Worm (Caenorhabditis elegans) whole organism, late embryonic: ENCODE data around the gene srh-296.

Experiments
- F13H6.1 ChIP-seq: sonication (generic microtip); optimal IDR thresholded peaks from 2 replicates; lab custom pipeline; 2016; ENCODE audit warnings: missing genetic modification characterization, missing compliant biosample characterization
- ama-1 ChIP-seq: fragments of 150-350 bp; optimal IDR thresholded peaks from 2 replicates; lab custom pipeline; 2014
- ceh-30 ChIP-seq: fragments of 150-350 bp; optimal IDR thresholded peaks from 2 replicates; lab custom pipeline; 2014; ENCODE audit warnings: missing biosample characterization, missing genetic modification characterization
- ceh-48 ChIP-seq: sonication (generic microtip); optimal IDR thresholded peaks from 2 replicates; lab custom pipeline; 2016; ENCODE audit warnings: missing genetic modification characterization, inconsistent platforms, missing compliant biosample characterization
- fkh-10 ChIP-seq: fragments of 150-350 bp; optimal IDR thresholded peaks from 2 replicates; lab custom pipeline; 2014; ENCODE audit warnings: missing biosample characterization, missing genetic modification reagents, missing genetic modification characterization
- gmeb-2 ChIP-seq: sonication (generic microtip); optimal IDR thresholded peaks from 2 replicates; lab custom pipeline; 2016; ENCODE audit warnings: missing genetic modification characterization, inconsistent platforms, missing compliant biosample characterization
- lin-11 ChIP-seq: fragments of 200-800 bp; sonication (Bioruptor generic); optimal IDR thresholded peaks from 2 replicates; lab custom pipeline; 2018; ENCODE audit warnings: mild to moderate bottlenecking, missing genetic modification characterization, missing compliant biosample characterization
- pax-1 ChIP-seq: fragments of 150-350 bp; optimal IDR thresholded peaks from 2 replicates; lab custom pipeline; 2014; ENCODE audit warnings: missing biosample characterization, missing genetic modification characterization
- pqm-1 ChIP-seq: sonication (generic microtip); optimal IDR thresholded peaks from 2 replicates; lab custom pipeline; 2016; ENCODE audit warnings: missing genetic modification characterization, missing compliant biosample characterization
- rnt-1 ChIP-seq: sonication (generic microtip); optimal IDR thresholded peaks from 2 replicates; lab custom pipeline; 2016; ENCODE audit warnings: missing genetic modification characterization, missing compliant biosample characterization
- unc-86 ChIP-seq: sonication (generic microtip); optimal IDR thresholded peaks from 2 replicates; lab custom pipeline; 2016; ENCODE audit warnings: missing genetic modification characterization, missing compliant biosample characterization

DNA sequence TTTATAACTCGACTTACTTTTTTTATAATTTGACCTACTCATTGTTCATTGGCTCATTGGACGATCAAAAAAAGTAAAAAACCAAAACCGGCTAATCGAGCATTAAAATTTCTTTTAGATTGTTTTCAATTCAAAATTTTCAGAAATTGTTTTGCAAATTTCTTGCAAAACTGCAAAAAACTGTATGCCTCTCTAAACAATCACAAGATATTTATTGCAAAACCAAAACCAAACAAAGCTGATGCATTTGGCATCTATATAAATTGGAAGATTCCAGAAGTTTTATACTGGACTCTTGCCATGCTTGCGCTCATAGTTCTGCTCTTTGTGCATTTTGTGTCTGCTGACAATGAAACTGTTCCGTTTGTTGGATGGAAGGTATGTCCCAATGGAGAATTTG is 32.5 kb upstream of the srh-296 start, which contains the start of gene C47A10.12:
- TF ChIP-seq ceh-48 (no peak), fkh-10 (no peak), gmeb-2 (tag; lab: Kevin White, UChicago) (no peak), unc-86 (tag; lab: Kevin White, UChicago) (no peak), pqm-1 (tag; lab: Kevin White, UChicago) (no peak), ceh-30 (tag; lab: Kevin White, UChicago) (no peak), pax-1 (no peak), F13H6.1 (no peak), rnt-1 (tag; lab: Kevin White, UChicago) (no peak), lin-11 (tag; lab: Kevin White, UChicago) (no peak), ama-1 (no peak)
